Worm (Caenorhabditis elegans) whole organism, L4 larva: ENCODE measurements around the gene dgn-3.

Source experiments
- F49E8.2 ChIP-seq: sonication (generic microtip); optimal IDR thresholded peaks from 2 replicates; lab custom pipeline; 2016; ENCODE audit warnings: missing compliant biosample characterization, mild to moderate bottlenecking, missing genetic modification characterization, borderline replicate concordance
- Y48G9A.11 ChIP-seq: fragments of 200-800 bp; sonication (Bioruptor generic); IDR thresholded peaks from 2 replicates; pipeline ENCODE4 v1.3.6; 2022; ENCODE audit warnings: missing genetic modification reagents, missing genetic modification characterization, missing compliant biosample characterization
- ZK546.5 ChIP-seq, 2 experiments: sonication (generic microtip); optimal IDR thresholded peaks; 2 replicates each; lab custom pipeline; 2017; ENCODE audit warnings: missing biosample characterization in 2 of 2, missing genetic modification characterization in 2 of 2
- ama-1 ChIP-seq: fragments of 150-350 bp; optimal IDR thresholded peaks from 2 replicates; lab custom pipeline; 2014; ENCODE audit warnings: inconsistent platforms, mixed read lengths
- ctbp-1 ChIP-seq: fragments of 200-800 bp; sonication (Bioruptor generic); IDR thresholded peaks from 2 replicates; pipeline ENCODE4 v1.3.6; 2022; ENCODE audit warnings: missing genetic modification reagents, missing genetic modification characterization, missing compliant biosample characterization
- dmd-8 ChIP-seq: fragments of 200-800 bp; sonication (Bioruptor generic); IDR thresholded peaks from 2 replicates; pipeline ENCODE4 v1.3.6; 2022; ENCODE audit warnings: missing genetic modification characterization, missing compliant biosample characterization
- fos-1 ChIP-seq: fragments of 150-350 bp; optimal IDR thresholded peaks from 2 replicates; lab custom pipeline; 2014; ENCODE audit warnings: missing biosample characterization, missing genetic modification characterization
- lin-13 ChIP-seq: fragments of 150-350 bp; optimal IDR thresholded peaks from 2 replicates; lab custom pipeline; 2014; ENCODE audit warnings: missing biosample characterization, missing genetic modification reagents, missing genetic modification characterization
- nhr-11 ChIP-seq: fragments of 150-350 bp; optimal IDR thresholded peaks from 2 replicates; lab custom pipeline; 2014; ENCODE audit warnings: missing biosample characterization, missing genetic modification characterization
- nhr-76 ChIP-seq: fragments of 150-350 bp; optimal IDR thresholded peaks from 2 replicates; lab custom pipeline; 2014; ENCODE audit warnings: missing biosample characterization, missing genetic modification characterization
- nhr-77 ChIP-seq: fragments of 150-350 bp; optimal IDR thresholded peaks from 2 replicates; lab custom pipeline; 2014; ENCODE audit warnings: missing biosample characterization, missing genetic modification characterization
- pha-4 ChIP-seq, 2 experiments: fragments of 150-350 bp in 1 of 2; fragments of 200-800 bp in 1 of 2; sonication (Bioruptor generic) in 1 of 2; IDR thresholded peaks in 1 of 2; optimal IDR thresholded peaks in 1 of 2; 2 replicates each; pipeline versions ENCODE4 v1.3.6 to Lab custom; 2014 to 2022; ENCODE audit warnings: missing genetic modification characterization in 2 of 2, missing genetic modification reagents in 2 of 2, missing biosample characterization in 1 of 2, missing compliant biosample characterization in 1 of 2
- unc-39 ChIP-seq: sonication (generic microtip); optimal IDR thresholded peaks from 2 replicates; lab custom pipeline; 2017; ENCODE audit warnings: missing biosample characterization, missing genetic modification characterization

DNA sequence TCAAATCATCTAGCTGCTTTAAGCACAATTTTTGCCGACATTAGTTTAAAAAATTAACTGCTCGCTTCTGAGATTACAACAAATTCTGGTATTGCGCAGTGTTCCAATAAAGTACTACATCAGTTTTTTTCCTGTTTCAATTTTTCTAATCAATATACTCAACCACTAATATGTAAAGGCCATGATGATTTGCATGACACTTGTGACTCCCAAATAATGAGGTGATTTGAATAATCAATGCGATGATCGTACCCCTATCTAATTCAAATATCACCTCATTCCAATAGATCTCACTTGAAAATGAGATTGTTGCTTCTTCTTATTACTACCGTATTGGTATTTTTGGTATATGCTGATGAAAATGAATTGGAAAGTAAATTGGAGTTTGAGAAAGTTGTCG lies 2.6 kb upstream of the dgn-3 start, which contains the start of gene F07G6.2:
- no peak for TF ChIP-seq nhr-77 (tag; lab: Kevin White, UChicago)
- TF ChIP-seq fos-1 = no peak
- no peak for TF ChIP-seq dmd-8 (GFP tag; lab: Robert Waterston, UW)
- no peak for TF ChIP-seq lin-13 (GFP tag; lab: Kevin White, UChicago)
- TF ChIP-seq ZK546.5 (tag; optimal IDR thresholded peaks at IDR 0.05; lab: Kevin White, UChicago) = no peak
- TF ChIP-seq ctbp-1 = no peak
- TF ChIP-seq Y48G9A.11 = no peak
- no peak for TF ChIP-seq nhr-11 (tag; lab: Kevin White, UChicago)
- no peak for TF ChIP-seq ama-1 (lab: Kevin White, UChicago)
- TF ChIP-seq F49E8.2 (tag; lab: Kevin White, UChicago) = no peak
- no peak for TF ChIP-seq unc-39 (tag; lab: Kevin White, UChicago)
- TF ChIP-seq nhr-76 (tag; lab: Kevin White, UChicago) = no peak
- no peak for TF ChIP-seq pha-4 (GFP tag; IDR thresholded peaks at IDR 0.05; lab: Robert Waterston, UW)
- no peak for TF ChIP-seq pha-4 (tag; optimal IDR thresholded peaks at IDR 0.05; lab: Kevin White, UChicago)
